Worm (Caenorhabditis elegans) whole organism, L2 larva: ENCODE data around the gene K09D9.9.

Source experiments
- C34F6.9 ChIP-seq: fragments of 150-350 bp; optimal IDR thresholded peaks from 2 replicates; lab custom pipeline; 2014; ENCODE audit warnings: missing biosample characterization, missing genetic modification characterization
- F13H6.1 ChIP-seq: sonication (generic microtip); optimal IDR thresholded peaks from 2 replicates; lab custom pipeline; 2016; ENCODE audit warnings: missing genetic modification characterization, missing compliant biosample characterization
- R02D3.7 ChIP-seq: fragments of 150-350 bp; optimal IDR thresholded peaks from 2 replicates; lab custom pipeline; 2014; ENCODE audit warnings: missing biosample characterization, missing genetic modification characterization
- Y55F3AM.14 ChIP-seq: fragments of 200-800 bp; sonication (Bioruptor generic); optimal IDR thresholded peaks from 2 replicates; lab custom pipeline; 2018; ENCODE audit warnings: mild to moderate bottlenecking, missing genetic modification characterization, missing compliant biosample characterization
- ZK546.5 ChIP-seq: sonication (generic microtip); optimal IDR thresholded peaks from 2 replicates; lab custom pipeline; 2017; ENCODE audit warnings: missing biosample characterization, missing genetic modification characterization
- alr-1 ChIP-seq: fragments of 150-350 bp; optimal IDR thresholded peaks from 2 replicates; lab custom pipeline; 2014; ENCODE audit warnings: missing biosample characterization, missing genetic modification characterization
- ama-1 ChIP-seq: fragments of 150-350 bp; optimal IDR thresholded peaks from 2 replicates; lab custom pipeline; 2018; ENCODE audit warnings: inconsistent platforms
- blmp-1 ChIP-seq: sonication (generic microtip); optimal IDR thresholded peaks from 2 replicates; lab custom pipeline; 2017; ENCODE audit warnings: missing genetic modification characterization, mild to moderate bottlenecking, missing compliant biosample characterization, antibody characterized with exemption, moderate library complexity; ENCODE audit not compliant: insufficient read depth
- ceh-82 ChIP-seq: fragments of 150-350 bp; optimal IDR thresholded peaks from 2 replicates; lab custom pipeline; 2014; ENCODE audit warnings: missing biosample characterization, missing genetic modification characterization
- crh-2 ChIP-seq: sonication (generic microtip); optimal IDR thresholded peaks from 2 replicates; lab custom pipeline; 2017; ENCODE audit warnings: missing biosample characterization, missing genetic modification characterization
- dmd-4 ChIP-seq: sonication (generic microtip); optimal IDR thresholded peaks from 2 replicates; lab custom pipeline; 2017; ENCODE audit warnings: missing biosample characterization, missing genetic modification characterization
- egl-27 ChIP-seq: sonication (generic microtip); optimal IDR thresholded peaks from 3 replicates; lab custom pipeline; 2017; ENCODE audit warnings: missing biosample characterization, missing genetic modification reagents, missing genetic modification characterization
- elt-1 ChIP-seq: fragments of 150-350 bp; optimal IDR thresholded peaks from 2 replicates; lab custom pipeline; 2014; ENCODE audit warnings: missing biosample characterization, missing genetic modification characterization
- elt-3 ChIP-seq: sonication (generic microtip); optimal IDR thresholded peaks from 2 replicates; lab custom pipeline; 2017; ENCODE audit warnings: missing biosample characterization, missing genetic modification characterization
- fos-1 ChIP-seq: fragments of 150-350 bp; optimal IDR thresholded peaks from 2 replicates; lab custom pipeline; 2014; ENCODE audit warnings: missing biosample characterization, missing genetic modification characterization
- lin-11 ChIP-seq: fragments of 150-350 bp; sonication (generic microtip); optimal IDR thresholded peaks from 2 replicates; lab custom pipeline; 2014; ENCODE audit warnings: missing biosample characterization, missing genetic modification characterization, inconsistent platforms, mixed read lengths
- lin-39 ChIP-seq: fragments of 150-350 bp; optimal IDR thresholded peaks from 2 replicates; lab custom pipeline; 2014; ENCODE audit warnings: missing biosample characterization, missing genetic modification reagents, missing genetic modification characterization
- mab-5 ChIP-seq: fragments of 150-350 bp; optimal IDR thresholded peaks from 2 replicates; lab custom pipeline; 2014; ENCODE audit warnings: missing biosample characterization, missing genetic modification characterization
- mdl-1 ChIP-seq, 2 experiments: fragments of 150-350 bp in 1 of 2; sonication (generic microtip) in 1 of 2; optimal IDR thresholded peaks; 2 replicates each; lab custom pipeline; 2017; ENCODE audit warnings: missing biosample characterization in 2 of 2, missing genetic modification characterization in 2 of 2
- nhr-11 ChIP-seq: fragments of 150-350 bp; optimal IDR thresholded peaks from 2 replicates; lab custom pipeline; 2014; ENCODE audit warnings: missing biosample characterization, missing genetic modification characterization
- nhr-12 ChIP-seq: fragments of 150-350 bp; optimal IDR thresholded peaks from 2 replicates; lab custom pipeline; 2014; ENCODE audit warnings: missing biosample characterization, missing genetic modification characterization
- nhr-21 ChIP-seq: fragments of 150-350 bp; optimal IDR thresholded peaks from 2 replicates; lab custom pipeline; 2014; ENCODE audit warnings: missing biosample characterization, missing genetic modification characterization
- nhr-23 ChIP-seq: fragments of 150-350 bp; optimal IDR thresholded peaks from 2 replicates; lab custom pipeline; 2014; ENCODE audit warnings: missing biosample characterization, missing genetic modification reagents, missing genetic modification characterization
- nhr-25 ChIP-seq: fragments of 150-350 bp; sonication (generic microtip); optimal IDR thresholded peaks from 3 replicates; lab custom pipeline; 2014; ENCODE audit warnings: missing biosample characterization, missing genetic modification characterization
- nhr-6 ChIP-seq: fragments of 150-350 bp; optimal IDR thresholded peaks from 2 replicates; lab custom pipeline; 2014; ENCODE audit warnings: missing biosample characterization, missing genetic modification characterization
- nhr-77 ChIP-seq: fragments of 150-350 bp; optimal IDR thresholded peaks from 2 replicates; lab custom pipeline; 2014; ENCODE audit warnings: missing biosample characterization, missing genetic modification characterization
- peb-1 ChIP-seq: fragments of 150-350 bp; optimal IDR thresholded peaks from 2 replicates; lab custom pipeline; 2014; ENCODE audit warnings: missing biosample characterization, missing genetic modification characterization
- sem-4 ChIP-seq: fragments of 150-350 bp; optimal IDR thresholded peaks from 2 replicates; lab custom pipeline; 2014; ENCODE audit warnings: missing biosample characterization, missing genetic modification reagents, missing genetic modification characterization
- sma-3 ChIP-seq: sonication (generic microtip); optimal IDR thresholded peaks from 2 replicates; lab custom pipeline; 2016; ENCODE audit warnings: missing genetic modification reagents, missing genetic modification characterization, missing compliant biosample characterization
- sma-9 ChIP-seq, 2 experiments: fragments of 150-350 bp in 1 of 2; sonication (generic microtip) in 1 of 2; optimal IDR thresholded peaks; 2 replicates each; lab custom pipeline; 2014 to 2016; ENCODE audit warnings: missing genetic modification characterization in 2 of 2, mild to moderate bottlenecking in 1 of 2, missing biosample characterization in 1 of 2, missing compliant biosample characterization in 1 of 2, missing genetic modification reagents in 1 of 2, moderate library complexity in 1 of 2
- unc-39 ChIP-seq: fragments of 150-350 bp; optimal IDR thresholded peaks from 2 replicates; lab custom pipeline; 2014; ENCODE audit warnings: missing biosample characterization, missing genetic modification characterization
- zag-1 ChIP-seq: fragments of 150-350 bp; optimal IDR thresholded peaks from 2 replicates; lab custom pipeline; 2014; ENCODE audit warnings: missing biosample characterization, missing genetic modification characterization
- ztf-1 ChIP-seq: fragments of 200-800 bp; sonication (Bioruptor generic); conservative IDR thresholded peaks from 2 replicates; pipeline ENCODE4 v1.3.6; 2022; ENCODE audit warnings: missing genetic modification characterization, missing compliant biosample characterization
- ztf-11 ChIP-seq: sonication (generic microtip); optimal IDR thresholded peaks from 2 replicates; lab custom pipeline; 2017; ENCODE audit warnings: missing biosample characterization, missing genetic modification characterization
- ztf-4 ChIP-seq: fragments of 150-350 bp; optimal IDR thresholded peaks from 2 replicates; lab custom pipeline; 2014; ENCODE audit warnings: missing biosample characterization, missing genetic modification characterization

Gene K09D9.9

DNA sequence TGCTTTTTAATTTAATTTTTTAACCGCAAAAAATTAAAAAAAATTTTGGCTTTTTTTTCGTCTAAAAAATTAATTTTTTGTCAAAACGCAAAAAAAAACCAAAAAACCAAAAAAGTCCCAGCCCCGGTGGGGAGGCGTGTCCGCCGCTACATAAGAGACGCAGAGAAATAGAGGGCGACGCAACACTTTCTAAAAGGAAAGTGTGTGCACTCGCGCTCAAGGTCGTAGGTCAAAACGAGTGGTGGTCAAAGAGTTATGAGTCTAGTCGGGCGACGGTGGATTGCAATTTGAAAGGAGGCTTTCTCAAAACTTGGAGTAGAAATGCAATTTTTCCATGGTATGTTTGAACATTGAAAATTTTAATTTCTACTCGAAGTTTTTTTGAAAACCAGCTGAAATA lies 10.6 kb upstream of the K09D9.9 start:
- TF ChIP-seq alr-1, result no peak
- no peak for TF ChIP-seq egl-27 (tag; lab: Kevin White, UChicago)
- no peak for TF ChIP-seq ceh-82 (tag; lab: Kevin White, UChicago)
- no peak for TF ChIP-seq zag-1 (tag; lab: Kevin White, UChicago)
- no peak for TF ChIP-seq sma-3 (GFP tag; lab: Kevin White, UChicago)
- no peak for TF ChIP-seq crh-2 (tag; lab: Kevin White, UChicago)
- TF ChIP-seq ZK546.5 (tag; lab: Kevin White, UChicago), result no peak
- TF ChIP-seq nhr-11 (tag; lab: Kevin White, UChicago), result no peak
- TF ChIP-seq nhr-23 (tag; lab: Kevin White, UChicago), result no peak
- TF ChIP-seq ztf-1 (GFP tag; lab: Robert Waterston, UW), result no peak
- TF ChIP-seq elt-1, result no peak
- no peak for TF ChIP-seq blmp-1 (tag; lab: Kevin White, UChicago)
- no peak for TF ChIP-seq nhr-6
- no peak for TF ChIP-seq nhr-12 (tag; lab: Kevin White, UChicago)
- no peak for TF ChIP-seq ama-1 (lab: Kevin White, UChicago)
- TF ChIP-seq dmd-4 (tag; lab: Kevin White, UChicago), result no peak
- TF ChIP-seq lin-11 (tag; lab: Kevin White, UChicago), result no peak
- TF ChIP-seq C34F6.9 (tag; lab: Kevin White, UChicago), result no peak
- no peak for TF ChIP-seq nhr-25 (tag; lab: Kevin White, UChicago)

- TF ChIP-seq nhr-21 (no peak), F13H6.1 (tag; lab: Kevin White, UChicago) (no peak), nhr-77 (tag; lab: Kevin White, UChicago) (no peak), zag-1 (tag; lab: Kevin White, UChicago) (no peak), egl-27 (tag; lab: Kevin White, UChicago) (no peak), sem-4 (tag; lab: Kevin White, UChicago) (no peak), peb-1 (tag; lab: Kevin White, UChicago) (no peak), elt-3 (tag; lab: Kevin White, UChicago) (no peak), C34F6.9 (tag; lab: Kevin White, UChicago) (no peak), nhr-23 (tag; lab: Kevin White, UChicago) (no peak), lin-39 (no peak), fos-1 (tag; lab: Kevin White, UChicago) (no peak), mab-5 (tag; lab: Kevin White, UChicago) (no peak), dmd-4 (tag; lab: Kevin White, UChicago) (no peak), nhr-25 (tag; lab: Kevin White, UChicago) (no peak), ztf-11 (tag; lab: Kevin White, UChicago) (no peak), R02D3.7 (tag; lab: Kevin White, UChicago) (no peak), unc-39 (tag; lab: Kevin White, UChicago) (no peak)
Measured at ce11 chrV:3995838-3996237, 1.9 kb upstream of the K09D9.9 start, which contains the start of gene srx-62. TSS of gene srx-62 (minus strand) at chrV:3995938.

ce11 chrV:3992334-3992733 lies 1.6 kb downstream of the K09D9.9 start:
- no peak for TF ChIP-seq mab-5 (tag; lab: Kevin White, UChicago)
- TF ChIP-seq ztf-11 (tag; lab: Kevin White, UChicago), result no peak
- TF ChIP-seq ztf-4, result no peak
- TF ChIP-seq mdl-1 (tag; optimal IDR thresholded peaks at IDR 0.05; lab: Kevin White, UChicago), result no peak
- TF ChIP-seq C34F6.9 (tag; lab: Kevin White, UChicago), result no peak
- TF ChIP-seq Y55F3AM.14 (GFP tag; lab: Kevin White, UChicago), result no peak
- no peak for TF ChIP-seq nhr-21
- TF ChIP-seq R02D3.7 (tag; lab: Kevin White, UChicago), result no peak
- no peak for TF ChIP-seq nhr-23 (tag; lab: Kevin White, UChicago)
- TF ChIP-seq lin-11 (tag; lab: Kevin White, UChicago), result no peak

ce11 chrV:3989070-3989469 lies 4.9 kb downstream of the K09D9.9 start, which contains the start of gene nlp-27:
TSS of gene nlp-27 (plus strand) at chrV:3989378.
- TF ChIP-seq lin-11 (tag; lab: Kevin White, UChicago), result no peak
- TF ChIP-seq fos-1 (tag; lab: Kevin White, UChicago), result peak; percentile 1
- TF ChIP-seq nhr-21, result peak; percentile 3

DNA sequence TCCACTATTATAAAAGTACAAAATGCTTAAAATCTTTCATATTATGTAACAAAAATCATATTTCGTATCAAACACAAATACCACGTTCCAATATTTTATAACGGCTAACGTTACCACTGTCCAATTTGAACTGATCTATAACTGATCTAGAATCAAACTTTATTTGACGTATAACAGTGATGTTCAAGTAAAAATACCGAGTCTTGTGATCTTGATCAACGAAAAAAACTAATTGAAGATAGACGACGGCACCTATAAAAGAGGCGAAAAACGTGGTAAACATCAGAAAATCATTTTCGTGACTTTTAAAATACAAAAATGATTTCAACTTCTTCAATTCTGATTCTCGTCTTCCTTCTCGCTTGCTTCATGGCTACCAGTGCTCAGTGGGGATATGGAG lies 6.3 kb downstream of the K09D9.9 start, which contains the start of gene nlp-28:
Gene nlp-28, plus strand, starts transcription at position 285 of the 400 bp plus-strand sequence.
- TF ChIP-seq elt-1, result no peak
- peak; percentile 5 for TF ChIP-seq sma-9 (GFP tag; optimal IDR thresholded peaks at IDR 0.05; lab: Kevin White, UChicago)
- TF ChIP-seq sma-9 (tag; optimal IDR thresholded peaks at IDR 0.05; lab: Kevin White, UChicago), result no peak
- no peak for TF ChIP-seq nhr-6
- TF ChIP-seq, all 48 proteins: peak for 1
